Fruit fly (Drosophila melanogaster) ovary, adult (tissue): Measurements from ENCODE around the gene CG14882.

Source experiments
- CG17801 ChIP-seq: fragments of 200-800 bp; optimal IDR thresholded peaks from 2 replicates; lab custom pipeline; 2019; ENCODE audit warnings: missing biosample characterization, mild to moderate bottlenecking, missing genetic modification characterization, moderate library complexity; ENCODE audit not compliant: partially characterized antibody

The CG14882 gene

DNA sequence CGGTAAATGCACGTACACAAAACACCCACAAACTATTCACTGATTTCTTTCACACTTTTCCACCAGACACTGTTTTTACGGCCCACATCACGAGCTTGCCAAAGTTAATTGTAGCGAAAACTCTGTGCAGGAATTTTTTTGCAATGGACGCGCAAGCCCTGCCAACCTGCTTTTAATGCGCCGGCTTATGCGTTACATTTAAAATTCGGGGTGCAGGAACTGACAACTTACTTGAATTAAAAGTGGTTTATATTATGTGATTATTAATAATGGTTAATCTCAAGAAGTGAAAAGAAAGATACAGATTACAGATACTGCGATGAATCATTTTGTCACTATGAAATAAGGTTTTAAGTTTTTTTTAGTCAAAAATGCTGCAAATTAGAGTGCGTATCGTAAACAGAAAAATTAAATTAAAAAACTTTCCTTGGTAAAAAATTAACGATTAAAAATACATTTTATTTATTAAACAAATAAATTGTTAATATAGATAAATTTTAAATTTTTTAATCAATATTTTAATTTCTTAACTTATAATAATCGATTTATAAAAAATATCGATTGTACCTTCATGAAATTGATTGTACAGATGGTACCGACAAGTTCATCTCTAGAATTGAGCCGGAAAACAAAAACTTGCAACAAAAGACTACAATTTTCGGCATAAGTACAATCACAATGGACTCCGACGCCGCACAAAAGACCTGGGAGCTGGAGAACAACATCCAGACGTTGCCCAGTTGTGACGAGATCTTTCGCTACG is 26.7 kb downstream of the CG14882 start, which contains the start of the genes CG42232 and CSN5:
TSS of gene CG42232 (minus strand) at position 163 of the 763 bp plus-strand sequence.
TSS of gene CSN5 (plus strand) at position 599 of the 763 bp plus-strand sequence.
- peak; percentile 16 for TF ChIP-seq CG17801 (GFP tag; lab: Kevin White, UChicago)

DNA sequence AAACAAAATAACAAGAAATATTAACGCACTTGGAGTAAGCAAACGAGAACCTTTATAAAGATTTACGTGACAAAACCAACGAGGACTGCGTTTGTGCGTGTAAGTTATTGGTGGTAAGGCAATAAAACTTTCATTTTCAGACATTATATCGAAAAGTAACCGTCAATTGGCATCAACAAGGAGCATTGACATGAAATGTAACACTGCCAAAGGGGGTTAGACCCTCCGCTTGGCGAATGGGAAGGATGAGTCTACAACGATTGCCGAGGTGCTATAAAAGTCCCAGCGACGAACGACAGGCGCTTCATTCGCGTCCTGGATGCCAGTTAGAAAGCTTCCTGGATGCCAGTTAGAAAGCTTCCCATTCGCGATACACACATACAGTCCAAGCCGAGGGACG is 29.3 kb downstream of the CG14882 start, which contains the start of gene Gyc89Da:
TSS of gene Gyc89Da (plus strand) at position 301 of the 400 bp plus-strand sequence.
- no peak for TF ChIP-seq CG17801 (GFP tag; lab: Kevin White, UChicago)

DNA sequence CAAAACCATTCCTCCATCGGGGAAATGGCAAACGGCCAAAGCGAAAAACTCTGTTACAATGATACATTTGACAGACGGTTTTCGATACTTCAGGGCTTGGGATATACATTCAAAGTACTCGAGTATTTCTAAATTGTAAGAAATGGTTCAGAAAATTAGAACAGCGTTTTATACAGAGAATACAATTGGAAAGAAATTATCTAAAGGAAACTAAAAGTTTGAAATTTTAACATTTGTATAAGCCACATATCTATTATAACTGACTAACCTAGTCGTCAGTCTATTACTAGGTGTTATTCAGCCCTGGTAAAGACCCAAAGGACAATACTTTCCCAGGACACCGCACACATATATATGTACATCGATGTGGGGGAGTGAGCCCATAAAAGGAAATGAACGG is 33.5 kb downstream of the CG14882 start:
- no peak for TF ChIP-seq CG17801 (GFP tag; lab: Kevin White, UChicago)

DNA sequence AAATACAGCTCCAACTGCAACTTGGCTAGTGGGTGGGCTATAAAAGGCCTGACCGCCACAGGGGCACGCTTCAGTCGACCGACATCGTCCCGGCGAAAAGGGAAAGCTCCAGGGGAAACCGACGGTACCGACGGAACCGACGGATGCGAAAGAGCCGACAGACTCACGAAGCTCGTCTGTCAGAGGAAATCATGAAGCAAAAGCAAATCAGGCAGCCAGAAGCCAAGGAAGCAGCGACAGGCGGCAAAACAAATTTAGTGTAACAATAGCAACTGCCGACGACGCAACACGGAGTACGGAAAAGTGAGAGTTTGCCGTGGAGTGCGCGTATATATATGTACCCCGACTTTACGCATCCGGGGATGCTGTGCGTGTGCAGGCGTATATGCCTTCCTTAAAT is 34.0 kb downstream of the CG14882 start, which contains the start of gene Gyc89Db:
TSS of gene Gyc89Db (plus strand) at position 78 of the 400 bp plus-strand sequence.
- TF ChIP-seq CG17801 (GFP tag; lab: Kevin White, UChicago): no peak

- no peak for TF ChIP-seq CG17801 (GFP tag; lab: Kevin White, UChicago)
Measured at dm6 chr3R:16480995-16481394, 38.0 kb downstream of the CG14882 start, which contains the start of gene Dhfr. Gene Dhfr, plus strand, starts transcription at chr3R:16481167.

DNA sequence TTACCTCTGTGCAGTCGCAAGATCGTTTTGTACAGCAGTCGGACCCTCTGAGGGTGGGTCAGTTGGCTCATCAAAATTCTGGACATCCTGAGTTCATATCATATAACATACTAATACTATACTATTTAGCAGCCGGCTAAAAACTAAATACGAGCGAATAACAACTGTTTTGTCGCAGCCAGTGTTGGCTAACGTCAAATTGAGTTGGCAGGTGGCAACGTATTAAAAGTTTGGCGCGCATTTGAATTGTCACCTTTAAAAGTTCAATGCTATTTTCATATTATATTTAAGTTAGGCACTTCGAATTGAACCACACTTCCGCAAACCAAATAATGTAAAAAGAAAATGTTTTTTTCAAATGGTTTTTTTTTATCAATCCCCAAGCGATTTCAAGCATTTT is 39.3 kb downstream of the CG14882 start, which contains the start of gene Sdhaf3:
TSS of gene Sdhaf3 (minus strand) at position 177 of the 400 bp plus-strand sequence.
- no peak for TF ChIP-seq CG17801 (GFP tag; lab: Kevin White, UChicago)

dm6 chr3R:16483877-16484417 is 40.9 kb downstream of the CG14882 start, which contains the start of gene Der-2:
Gene Der-2, minus strand, starts transcription at chr3R:16484223.
- TF ChIP-seq CG17801 (GFP tag; lab: Kevin White, UChicago): peak; percentile 31

dm6 chr3R:16485487-16486233 is 42.7 kb downstream of the CG14882 start:
- TF ChIP-seq CG17801 (GFP tag; lab: Kevin White, UChicago): no peak
